2 fruit fly cellular contexts compared by ENCODE assay signal in the genomic region with DNA sequence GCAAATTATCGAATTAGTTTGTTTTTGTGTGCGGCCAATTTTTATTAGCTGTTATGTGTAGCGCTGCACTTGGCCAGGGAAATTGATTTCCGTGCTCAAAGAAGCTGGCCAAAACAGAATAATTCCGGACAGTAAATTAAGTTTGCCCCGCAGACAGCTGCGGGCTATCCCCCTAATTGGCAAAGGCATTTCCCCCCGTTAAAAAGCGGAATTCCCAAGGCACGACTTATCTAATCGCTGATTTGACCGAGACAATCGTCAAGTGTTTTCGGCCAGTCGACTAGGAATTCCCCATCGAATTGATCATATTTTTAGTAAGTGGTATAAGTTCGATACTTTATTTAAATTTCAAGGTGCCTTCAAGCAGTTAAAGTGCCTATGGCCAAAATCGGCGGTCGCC.
TF ChIP-seq lines count a peak whose summit lies in the region.

No protein-coding gene starts in this region.

- TF ChIP-seq CTCF in whole organism, embryonic (GFP tag; optimal IDR thresholded peaks at IDR 0.05; lab: Kevin White, UChicago), result no peak

TF ChIP-seq in whole organism, embryonic, 481 proteins besides CTCF, POLR2A, EP300 and RAD21:
- TF ChIP-seq Atf-2 (GFP tag; optimal IDR thresholded peaks at IDR 0.05; lab: Kevin White, UChicago), result no peak
- TF ChIP-seq BtbVII (GFP tag; optimal IDR thresholded peaks at IDR 0.05; lab: Kevin White, UChicago), result no peak
- TF ChIP-seq exex (tag; optimal IDR thresholded peaks at IDR 0.05; lab: Kevin White, UChicago), result peak; percentile 67
- no peak for TF ChIP-seq klu (GFP tag; IDR thresholded peaks at IDR 0.05; lab: Robert Waterston, UW)
- no peak for TF ChIP-seq Nf-YC (tag; optimal IDR thresholded peaks at IDR 0.05; lab: Kevin White, UChicago)
- peak; percentile 53 for TF ChIP-seq sd (tag; optimal IDR thresholded peaks at IDR 0.05; lab: Kevin White, UChicago)
- TF ChIP-seq sug (tag; optimal IDR thresholded peaks at IDR 0.05; lab: Kevin White, UChicago), result peak; percentile 11
- no peak for TF ChIP-seq CG7786 (GFP tag; optimal IDR thresholded peaks at IDR 0.05; lab: Kevin White, UChicago)
- TF ChIP-seq ci (GFP tag; IDR thresholded peaks at IDR 0.05; lab: Robert Waterston, UW), result no peak
- TF ChIP-seq gt (GFP tag; IDR thresholded peaks at IDR 0.05; lab: Robert Waterston, UW), result no peak
- no peak for TF ChIP-seq p53 (GFP tag; optimal IDR thresholded peaks at IDR 0.05; lab: Kevin White, UChicago)
- no peak for TF ChIP-seq slou (GFP tag; optimal IDR thresholded peaks at IDR 0.05; lab: Kevin White, UChicago)
- TF ChIP-seq croc (GFP tag; conservative IDR thresholded peaks at IDR 0.05; lab: Robert Waterston, UW), result no peak
- TF ChIP-seq CG15269 (tag; optimal IDR thresholded peaks at IDR 0.05; lab: Kevin White, UChicago), result no peak
- no peak for TF ChIP-seq gcm (GFP tag; optimal IDR thresholded peaks at IDR 0.05; lab: Kevin White, UChicago)
- no peak for TF ChIP-seq fu2 (GFP tag; optimal IDR thresholded peaks at IDR 0.05; lab: Kevin White, UChicago)
- no peak for TF ChIP-seq vvl (GFP tag; IDR thresholded peaks at IDR 0.05; lab: Robert Waterston, UW)
- no peak for TF ChIP-seq CG10147 (GFP tag; optimal IDR thresholded peaks at IDR 0.05; lab: Kevin White, UChicago)
- TF ChIP-seq CHES-1-like (GFP tag; optimal IDR thresholded peaks at IDR 0.05; lab: Kevin White, UChicago), result no peak
- TF ChIP-seq gfzf (GFP tag; optimal IDR thresholded peaks at IDR 0.05; lab: Kevin White, UChicago), result no peak
- no peak for TF ChIP-seq NC2β (GFP tag; optimal IDR thresholded peaks at IDR 0.05; lab: Kevin White, UChicago)
- TF ChIP-seq oc (tag; optimal IDR thresholded peaks at IDR 0.05; lab: Kevin White, UChicago), result no peak
- TF ChIP-seq Fer1 (GFP tag; optimal IDR thresholded peaks at IDR 0.05; lab: Kevin White, UChicago), result no peak
- peak; percentile 90 for TF ChIP-seq Hey (tag; optimal IDR thresholded peaks at IDR 0.05; lab: Kevin White, UChicago)

TF ChIP-seq in whole organism, wandering third instar larva, 38 proteins besides CTCF, POLR2A, EP300 and RAD21:
- TF ChIP-seq jim (GFP tag; optimal IDR thresholded peaks at IDR 0.05; lab: Kevin White, UChicago), result no peak
- no peak for TF ChIP-seq GATAd (GFP tag; optimal IDR thresholded peaks at IDR 0.05; lab: Kevin White, UChicago)
- TF ChIP-seq Myc (optimal IDR thresholded peaks at IDR 0.05; lab: Kevin White, UChicago), result no peak
- no peak for TF ChIP-seq lola (GFP tag; optimal IDR thresholded peaks at IDR 0.05; lab: Kevin White, UChicago)
- no peak for TF ChIP-seq Abd-B (GFP tag; optimal IDR thresholded peaks at IDR 0.05; lab: Kevin White, UChicago)
- TF ChIP-seq OdsH (GFP tag; optimal IDR thresholded peaks at IDR 0.05; lab: Kevin White, UChicago), result no peak
- no peak for TF ChIP-seq CG32264 (GFP tag; optimal IDR thresholded peaks at IDR 0.05; lab: Kevin White, UChicago)
- TF ChIP-seq dl (GFP tag; optimal IDR thresholded peaks at IDR 0.05; lab: Kevin White, UChicago; ENCODE audit: insufficient read depth in 1 of 2, partially characterized antibody in 2 of 2), result peak; percentile 77 to 78
- no peak for TF ChIP-seq Jra (GFP tag; optimal IDR thresholded peaks at IDR 0.05; lab: Kevin White, UChicago)
- no peak for TF ChIP-seq fru (GFP tag; optimal IDR thresholded peaks at IDR 0.05; lab: Kevin White, UChicago)
- no peak for TF ChIP-seq Rel (GFP tag; optimal IDR thresholded peaks at IDR 0.05; lab: Kevin White, UChicago)
- peak; percentile 84 for TF ChIP-seq Rel (tag; optimal IDR thresholded peaks at IDR 0.05; lab: Kevin White, UChicago)
TF ChIP-seq in whole organism, wandering third instar larva: peak in this region for 2.
